Fruit fly (Drosophila melanogaster) whole organism, embryonic: ENCODE data around the gene CG33768.

ENCODE experiments used
- CG10462 ChIP-seq: fragments of 200-800 bp; sonication (Bioruptor generic); optimal IDR thresholded peaks from 2 replicates; lab custom pipeline; 2016; ENCODE audit warnings: missing biosample characterization, missing genetic modification characterization
- CG10959 ChIP-seq: fragments of 200-800 bp; sonication (Bioruptor generic); IDR thresholded peaks from 2 replicates; pipeline ENCODE4 v1.3.6; 2022; ENCODE audit warnings: missing biosample characterization, missing genetic modification characterization
- CG11696 ChIP-seq: fragments of 200-800 bp; sonication (Bioruptor generic); IDR thresholded peaks from 2 replicates; pipeline ENCODE4 v1.3.6; 2022; ENCODE audit warnings: missing biosample characterization, missing genetic modification characterization
- CG1233 ChIP-seq: fragments of 200-800 bp; sonication (Bioruptor generic); optimal IDR thresholded peaks from 4 replicates; lab custom pipeline; 2018; ENCODE audit warnings: missing biosample characterization, mild to moderate bottlenecking, missing genetic modification characterization
- CG14014 ChIP-seq: fragments of 200-800 bp; sonication (Bioruptor generic); IDR thresholded peaks from 2 replicates; pipeline ENCODE4 v1.3.6; 2022; ENCODE audit warnings: missing biosample characterization, missing genetic modification characterization
- CG14860 ChIP-seq: fragments of 200-800 bp; sonication (Bioruptor generic); IDR thresholded peaks from 3 replicates; pipeline ENCODE4 v1.3.6; 2022; ENCODE audit warnings: missing biosample characterization, missing genetic modification characterization; ENCODE audit not compliant: partially characterized antibody
- CG17186 ChIP-seq: fragments of 200-800 bp; sonication (Bioruptor generic); optimal IDR thresholded peaks from 3 replicates; lab custom pipeline; 2017; ENCODE audit warnings: missing biosample characterization, missing genetic modification reagents, missing genetic modification characterization
- CG17361 ChIP-seq: fragments of 200-800 bp; sonication (Bioruptor generic); IDR thresholded peaks from 3 replicates; pipeline ENCODE4 v1.3.6; 2022; ENCODE audit warnings: missing biosample characterization, missing genetic modification characterization
- CG2120 ChIP-seq: fragments of 200-800 bp; sonication (Bioruptor generic); optimal IDR thresholded peaks from 3 replicates; lab custom pipeline; 2016; ENCODE audit warnings: missing biosample characterization, missing genetic modification characterization
- CG2678 ChIP-seq: fragments of 200-800 bp; sonication (Bioruptor generic); optimal IDR thresholded peaks from 3 replicates; lab custom pipeline; 2019; ENCODE audit warnings: missing biosample characterization, mild to moderate bottlenecking, missing genetic modification characterization, moderate library complexity
- CG2889 ChIP-seq: fragments of 200-800 bp; sonication (Bioruptor generic); IDR thresholded peaks from 3 replicates; pipeline ENCODE4 v1.3.6; 2022; ENCODE audit warnings: missing biosample characterization, missing genetic modification characterization
- CG31441 ChIP-seq: fragments of 200-800 bp; sonication (Bioruptor generic); IDR thresholded peaks from 2 replicates; pipeline ENCODE4 v1.3.6; 2022; ENCODE audit warnings: missing biosample characterization, missing genetic modification characterization
- CG32772 ChIP-seq: fragments of 200-800 bp; sonication (Bioruptor generic); IDR thresholded peaks from 2 replicates; pipeline ENCODE4 v1.3.6; 2022; ENCODE audit warnings: missing biosample characterization, missing genetic modification characterization
- CG3726 ChIP-seq: fragments of 200-800 bp; sonication (Bioruptor generic); IDR thresholded peaks from 3 replicates; pipeline ENCODE4, ENCODE4 v1.3.6; 2022; ENCODE audit warnings: missing biosample characterization, missing genetic modification characterization
- CG43689 ChIP-seq: fragments of 200-800 bp; sonication (Bioruptor generic); IDR thresholded peaks from 2 replicates; pipeline ENCODE4 v1.3.6; 2022; ENCODE audit warnings: missing biosample characterization, missing genetic modification characterization
- CG4730 ChIP-seq: fragments of 200-800 bp; sonication (Bioruptor generic); IDR thresholded peaks from 2 replicates; pipeline ENCODE4 v1.3.6; 2022; ENCODE audit warnings: missing biosample characterization, missing genetic modification characterization
- CG4854 ChIP-seq: fragments of 200-800 bp; sonication (Bioruptor generic); optimal IDR thresholded peaks from 2 replicates; lab custom pipeline; 2016; ENCODE audit warnings: missing biosample characterization, missing genetic modification characterization, inconsistent platforms
- CG6175 ChIP-seq: fragments of 200-800 bp; sonication (Bioruptor generic); IDR thresholded peaks from 3 replicates; pipeline ENCODE4 v1.3.6; 2022; ENCODE audit warnings: missing biosample characterization, missing genetic modification characterization
- CG7786 ChIP-seq: fragments of 200-800 bp; sonication (Bioruptor generic); optimal IDR thresholded peaks from 2 replicates; lab custom pipeline; 2016; ENCODE audit warnings: missing biosample characterization, missing genetic modification characterization
- CG9817 ChIP-seq: fragments of 200-800 bp; sonication (Bioruptor generic); optimal IDR thresholded peaks from 2 replicates; lab custom pipeline; 2018; ENCODE audit warnings: missing biosample characterization, mild to moderate bottlenecking, missing genetic modification characterization, moderate library complexity
- CTCF ChIP-seq: fragments of 200-800 bp; sonication (Bioruptor generic); optimal IDR thresholded peaks from 2 replicates; lab custom pipeline; 2017; ENCODE audit warnings: missing biosample characterization, mild to moderate bottlenecking, missing genetic modification characterization, moderate library complexity
- Dfd ChIP-seq, 2 experiments: fragments of >200 bp; optimal IDR thresholded peaks; 2 replicates each; lab custom pipeline; 2017; ENCODE audit warnings: missing biosample characterization in 2 of 2, missing genetic modification characterization in 2 of 2
- Dref ChIP-seq: fragments of 200-800 bp; sonication (Bioruptor generic); IDR thresholded peaks from 2 replicates; pipeline ENCODE4 v1.3.6; 2022; ENCODE audit warnings: missing biosample characterization, missing genetic modification characterization
- Ets65A ChIP-seq: fragments of 200-800 bp; sonication (Bioruptor generic); peaks from one replicate; lab custom pipeline; 2016; ENCODE audit warnings: missing biosample characterization, missing genetic modification characterization
- GATAe ChIP-seq: fragments of 200-800 bp; sonication (Bioruptor generic); conservative IDR thresholded peaks from 2 replicates; pipeline ENCODE4 v1.3.6; 2022; ENCODE audit warnings: missing biosample characterization, missing genetic modification characterization
- Max ChIP-seq: fragments of 200-800 bp; sonication (Bioruptor generic); optimal IDR thresholded peaks from 2 replicates; lab custom pipeline; 2016; ENCODE audit warnings: missing biosample characterization, mild to moderate bottlenecking, missing genetic modification characterization
- Opbp ChIP-seq: fragments of 200-800 bp; sonication (Bioruptor generic); IDR thresholded peaks from 3 replicates; pipeline ENCODE4 v1.3.6; 2022; ENCODE audit warnings: missing biosample characterization, missing genetic modification characterization; ENCODE audit not compliant: partially characterized antibody
- Rfx ChIP-seq: fragments of 200-800 bp; sonication (Bioruptor generic); IDR thresholded peaks from 2 replicates; pipeline ENCODE4 v1.3.6; 2022; ENCODE audit warnings: missing biosample characterization, missing genetic modification characterization
- Vsx1 ChIP-seq: fragments of 200-800 bp; sonication (Bioruptor generic); optimal IDR thresholded peaks from 2 replicates; lab custom pipeline; 2017; ENCODE audit warnings: missing biosample characterization, mild to moderate bottlenecking, missing genetic modification characterization, missing genetic modification reagents
- al ChIP-seq: fragments of 200-800 bp; sonication (Bioruptor generic); IDR thresholded peaks from 2 replicates; pipeline ENCODE4 v1.3.6; 2022; ENCODE audit warnings: missing biosample characterization, missing genetic modification characterization
- cas ChIP-seq: fragments of 200-800 bp; sonication (Bioruptor generic); IDR thresholded peaks from 2 replicates; pipeline ENCODE4 v1.3.6; 2022; ENCODE audit warnings: missing biosample characterization, missing genetic modification characterization
- ems ChIP-seq: fragments of 200-800 bp; sonication (Bioruptor generic); optimal IDR thresholded peaks from 3 replicates; lab custom pipeline; 2016; ENCODE audit warnings: missing biosample characterization, missing genetic modification characterization
- exex ChIP-seq: fragments of 200-800 bp; sonication (Bioruptor generic); optimal IDR thresholded peaks from 4 replicates; lab custom pipeline; 2018; ENCODE audit warnings: missing biosample characterization, mild to moderate bottlenecking, missing genetic modification characterization, moderate library complexity
- fd3F ChIP-seq: fragments of 200-800 bp; sonication (Bioruptor generic); optimal IDR thresholded peaks from 2 replicates; lab custom pipeline; 2018; ENCODE audit warnings: missing biosample characterization, mild to moderate bottlenecking, missing genetic modification characterization, moderate library complexity
- fd64A ChIP-seq: fragments of 200-800 bp; sonication (Bioruptor generic); optimal IDR thresholded peaks from 3 replicates; lab custom pipeline; 2018; ENCODE audit warnings: missing biosample characterization, mild to moderate bottlenecking, missing genetic modification characterization
- hb ChIP-seq: fragments of 200-800 bp; sonication (Bioruptor generic); IDR thresholded peaks from 3 replicates; pipeline ENCODE4 v1.3.6; 2022; ENCODE audit warnings: missing biosample characterization, missing genetic modification characterization; ENCODE audit not compliant: partially characterized antibody
- jigr1 ChIP-seq: fragments of 200-800 bp; sonication (Bioruptor generic); IDR thresholded peaks from 3 replicates; pipeline ENCODE4 v1.3.6; 2022; ENCODE audit warnings: missing biosample characterization, missing genetic modification characterization
- ken ChIP-seq: fragments of 200-800 bp; sonication (Bioruptor generic); IDR thresholded peaks from 3 replicates; pipeline ENCODE4 v1.3.6; 2022; ENCODE audit warnings: missing biosample characterization, missing genetic modification characterization
- mld ChIP-seq: fragments of 200-800 bp; sonication (Bioruptor generic); IDR thresholded peaks from 3 replicates; pipeline ENCODE4 v1.3.6; 2022; ENCODE audit warnings: missing biosample characterization, missing genetic modification characterization; ENCODE audit not compliant: partially characterized antibody
- nerfin-1 ChIP-seq: fragments of 200-800 bp; sonication (Bioruptor generic); optimal IDR thresholded peaks from 3 replicates; lab custom pipeline; 2019; ENCODE audit warnings: missing biosample characterization, mild to moderate bottlenecking, missing genetic modification characterization, moderate library complexity
- nom ChIP-seq: fragments of 200-800 bp; sonication (Bioruptor generic); optimal IDR thresholded peaks from 2 replicates; lab custom pipeline; 2017; ENCODE audit warnings: missing biosample characterization, missing genetic modification characterization, mild to moderate bottlenecking, moderate library complexity, missing genetic modification reagents
- oc ChIP-seq: fragments of 200-800 bp; sonication (Bioruptor generic); optimal IDR thresholded peaks from 2 replicates; lab custom pipeline; 2018; ENCODE audit warnings: missing biosample characterization, mild to moderate bottlenecking, missing genetic modification characterization, moderate library complexity
- otp ChIP-seq: fragments of 200-800 bp; sonication (Bioruptor generic); IDR thresholded peaks from 3 replicates; pipeline ENCODE4, ENCODE4 v1.3.6; 2022; ENCODE audit warnings: missing biosample characterization, missing genetic modification characterization
- ro ChIP-seq: fragments of 200-800 bp; sonication (Bioruptor generic); IDR thresholded peaks from 2 replicates; pipeline ENCODE4 v1.3.6; 2022; ENCODE audit warnings: missing biosample characterization, missing genetic modification characterization
- row ChIP-seq: fragments of 200-800 bp; sonication (Bioruptor generic); IDR thresholded peaks from 3 replicates; pipeline ENCODE4 v1.3.6; 2022; ENCODE audit warnings: missing biosample characterization, missing genetic modification characterization
- run ChIP-seq: fragments of 200-800 bp; sonication (Bioruptor generic); optimal IDR thresholded peaks from 3 replicates; lab custom pipeline; 2018; ENCODE audit warnings: missing biosample characterization, mild to moderate bottlenecking, missing genetic modification characterization
- seq ChIP-seq: fragments of 200-800 bp; sonication (Bioruptor generic); IDR thresholded peaks from 2 replicates; pipeline ENCODE4 v1.3.6; 2022; ENCODE audit warnings: missing biosample characterization, missing genetic modification characterization
- ssp ChIP-seq: fragments of 200-800 bp; sonication (Bioruptor generic); IDR thresholded peaks from 2 replicates; pipeline ENCODE4 v1.3.6; 2022; ENCODE audit warnings: missing biosample characterization, missing genetic modification characterization
- ttk ChIP-seq: fragments of 200-800 bp; sonication (Bioruptor generic); IDR thresholded peaks from 2 replicates; pipeline ENCODE4 v2.1.2; 2022; ENCODE audit warnings: missing biosample characterization, missing genetic modification characterization
- unpg ChIP-seq: fragments of 200-800 bp; sonication (Bioruptor generic); optimal IDR thresholded peaks from 3 replicates; lab custom pipeline; 2018; ENCODE audit warnings: missing biosample characterization, mild to moderate bottlenecking, missing genetic modification characterization, moderate library complexity
- usp ChIP-seq: fragments of >200 bp; optimal IDR thresholded peaks from 2 replicates; lab custom pipeline; 2017; ENCODE audit warnings: missing biosample characterization, missing genetic modification characterization
- vnd ChIP-seq: fragments of 200-800 bp; sonication (Bioruptor generic); IDR thresholded peaks from 3 replicates; pipeline ENCODE4 v1.3.6; 2022; ENCODE audit warnings: missing biosample characterization, missing genetic modification characterization; ENCODE audit not compliant: partially characterized antibody
- zfh1 ChIP-seq: fragments of 200-800 bp; sonication (Bioruptor generic); IDR thresholded peaks from 3 replicates; pipeline ENCODE4 v1.3.6; 2022; ENCODE audit warnings: missing biosample characterization, missing genetic modification characterization

Gene CG33768

dm6 chr3L:22665110-22665509, 18.1 kb downstream of the CG33768 start (continued):
- TF ChIP-seq GATAe: no peak
- TF ChIP-seq otp (GFP tag; lab: Robert Waterston, UW): no peak
- TF ChIP-seq row: no peak; the same call in 1 of the 3 replicates
- no peak for TF ChIP-seq ems (GFP tag; lab: Kevin White, UChicago)
- peak; percentile 10 for TF ChIP-seq CG1233 (GFP tag; lab: Kevin White, UChicago)
- TF ChIP-seq vnd (GFP tag; lab: Robert Waterston, UW): no peak
- no peak for TF ChIP-seq ken (GFP tag; lab: Robert Waterston, UW)
- no peak for TF ChIP-seq CG4854 (GFP tag; lab: Kevin White, UChicago)
- TF ChIP-seq ssp (GFP tag; lab: Robert Waterston, UW): no peak
- 0 out of 2 replicates have a peak, but pooled peaks have one; percentile 6 for TF ChIP-seq Rfx (GFP tag; lab: Robert Waterston, UW)
- TF ChIP-seq CG11696 (GFP tag; lab: Robert Waterston, UW): no peak
- no peak for TF ChIP-seq CG6175 (GFP tag; lab: Robert Waterston, UW)
- no peak for TF ChIP-seq Vsx1 (GFP tag; lab: Kevin White, UChicago)
- no peak for TF ChIP-seq CG10959 (GFP tag; lab: Robert Waterston, UW)
- TF ChIP-seq exex: no peak
- no peak for TF ChIP-seq oc
- no peak for TF ChIP-seq nom (GFP tag; lab: Kevin White, UChicago)
- no peak for TF ChIP-seq Dfd (GFP tag; optimal IDR thresholded peaks at IDR 0.05; lab: Kevin White, UChicago)
- peak; percentile 55; the same call in 1 of the 3 replicates for TF ChIP-seq zfh1 (GFP tag; lab: Robert Waterston, UW)
- TF ChIP-seq CG3726 (GFP tag; lab: Robert Waterston, UW): 0 out of 3 replicates have a peak, but pooled peaks have one; percentile 27
- no peak for TF ChIP-seq fd3F
- no peak for TF ChIP-seq CG7786 (GFP tag; lab: Kevin White, UChicago)
- no peak for TF ChIP-seq CG14860 (GFP tag; lab: Robert Waterston, UW)
- TF ChIP-seq CG32772 (GFP tag; lab: Robert Waterston, UW): no peak
- 0 out of 2 replicates have a peak, but pooled peaks have one; percentile 21 for TF ChIP-seq CG31441 (GFP tag; lab: Robert Waterston, UW)
- TF ChIP-seq CG17361 (GFP tag; lab: Robert Waterston, UW): 0 out of 3 replicates have a peak, but pooled peaks have one; percentile 21
- no peak for TF ChIP-seq CG9817 (tag; lab: Kevin White, UChicago)
- TF ChIP-seq CG2120 (GFP tag; lab: Kevin White, UChicago): no peak
- no peak for TF ChIP-seq Dref
- TF ChIP-seq run (tag; lab: Kevin White, UChicago): no peak
- no peak for TF ChIP-seq al (GFP tag; lab: Robert Waterston, UW)
- TF ChIP-seq ttk (GFP tag; lab: Robert Waterston, UW): no peak
- TF ChIP-seq CG4730 (GFP tag; lab: Robert Waterston, UW): no peak
- no peak for TF ChIP-seq CG17186 (GFP tag; lab: Kevin White, UChicago)
- no peak for TF ChIP-seq unpg (GFP tag; lab: Kevin White, UChicago)
- no peak for TF ChIP-seq seq (GFP tag; lab: Robert Waterston, UW)
- TF ChIP-seq Max (GFP tag; lab: Kevin White, UChicago): no peak
- TF ChIP-seq nerfin-1 (tag; lab: Kevin White, UChicago): no peak
- no peak for TF ChIP-seq Opbp
- no peak for TF ChIP-seq CG43689
- TF ChIP-seq CG2889: no peak
- no peak for TF ChIP-seq hb (GFP tag; lab: Robert Waterston, UW)
- no peak for TF ChIP-seq CG10462 (GFP tag; lab: Kevin White, UChicago)
- no peak for TF ChIP-seq usp (GFP tag; lab: Kevin White, UChicago)
- no peak for TF ChIP-seq CTCF (GFP tag; lab: Kevin White, UChicago)
- no peak for TF ChIP-seq cas
- no peak for TF ChIP-seq fd64A (GFP tag; lab: Kevin White, UChicago)
- TF ChIP-seq CG14014 (GFP tag; lab: Robert Waterston, UW): no peak
- TF ChIP-seq jigr1 (GFP tag; lab: Robert Waterston, UW): no peak
- TF ChIP-seq CG2678: peak; percentile 42
- no peak for TF ChIP-seq ro (GFP tag; lab: Robert Waterston, UW)
- no peak for TF ChIP-seq mld
- TF ChIP-seq Ets65A: peak; percentile 92
